Fruit fly (Drosophila melanogaster) S2 (cell line): ENCODE results near the gene ImpL1.

Experiments used
- CG8478 ChIP-seq: fragments of >200 bp; optimal IDR thresholded peaks from 2 replicates; lab custom pipeline; 2018
- CTCF ChIP-seq, 2 experiments: fragments of >200 bp; optimal IDR thresholded peaks; 2 replicates each; lab custom pipeline; 2018

dm6 chr3L:13397656-13398055, 15.1 kb downstream of the ImpL1 start:
- TF ChIP-seq CG8478 (lab: Kevin White, UChicago) (no peak), CTCF (optimal IDR thresholded peaks at IDR 0.05; lab: Kevin White, UChicago) (no peak)
